Worm (Caenorhabditis elegans) whole organism, mixed stage, embryonic: ENCODE measurements around the gene zip-10.

ENCODE experiments used
- blmp-1 ChIP-seq: fragments of 150-350 bp; optimal IDR thresholded peaks from 2 replicates; lab custom pipeline; 2014; ENCODE audit warnings: missing biosample characterization, missing genetic modification characterization
- ceh-39 ChIP-seq: fragments of 150-350 bp; optimal IDR thresholded peaks from 2 replicates; lab custom pipeline; 2014; ENCODE audit warnings: missing biosample characterization, missing genetic modification characterization
- ceh-83 ChIP-seq: fragments of 200-800 bp; sonication (Bioruptor generic); optimal IDR thresholded peaks from 2 replicates; lab custom pipeline; 2018; ENCODE audit warnings: mild to moderate bottlenecking, missing genetic modification characterization, missing compliant biosample characterization
- ces-1 ChIP-seq: fragments of 150-350 bp; optimal IDR thresholded peaks from 2 replicates; lab custom pipeline; 2014; ENCODE audit warnings: missing biosample characterization, missing genetic modification reagents, missing genetic modification characterization
- cnd-1 ChIP-seq: fragments of 200-800 bp; sonication (Bioruptor generic); optimal IDR thresholded peaks from 2 replicates; lab custom pipeline; 2018; ENCODE audit warnings: mild to moderate bottlenecking, missing genetic modification characterization, missing compliant biosample characterization
- drap-1 ChIP-seq: fragments of 200-800 bp; sonication (Bioruptor generic); optimal IDR thresholded peaks from 3 replicates; lab custom pipeline; 2018; ENCODE audit warnings: mild to moderate bottlenecking, missing genetic modification characterization, missing compliant biosample characterization
- elt-1 ChIP-seq: sonication (generic microtip); optimal IDR thresholded peaks from 2 replicates; lab custom pipeline; 2017; ENCODE audit warnings: missing genetic modification characterization, mild to moderate bottlenecking, missing compliant biosample characterization, antibody characterized with exemption, moderate library complexity, borderline replicate concordance; ENCODE audit not compliant: insufficient read depth
- elt-3 ChIP-seq: fragments of 150-350 bp; optimal IDR thresholded peaks from 2 replicates; lab custom pipeline; 2014; ENCODE audit warnings: missing biosample characterization, missing genetic modification characterization
- flh-1 ChIP-seq: fragments of 200-800 bp; sonication (Bioruptor generic); optimal IDR thresholded peaks from 2 replicates; lab custom pipeline; 2018; ENCODE audit warnings: mild to moderate bottlenecking, missing genetic modification characterization, moderate library complexity, missing compliant biosample characterization
- ham-2 ChIP-seq: fragments of 200-800 bp; sonication (Bioruptor generic); optimal IDR thresholded peaks from 2 replicates; lab custom pipeline; 2018; ENCODE audit warnings: mild to moderate bottlenecking, missing genetic modification characterization, missing compliant biosample characterization
- hlh-1 ChIP-seq: fragments of 150-350 bp; optimal IDR thresholded peaks from 2 replicates; lab custom pipeline; 2014; ENCODE audit warnings: missing biosample characterization, missing genetic modification reagents, missing genetic modification characterization
- lin-13 ChIP-seq: fragments of 150-350 bp; optimal IDR thresholded peaks from 2 replicates; lab custom pipeline; 2014; ENCODE audit warnings: missing biosample characterization, missing genetic modification characterization
- lin-32 ChIP-seq: fragments of 200-800 bp; sonication (Bioruptor generic); optimal IDR thresholded peaks from 2 replicates; lab custom pipeline; 2018; ENCODE audit warnings: mild to moderate bottlenecking, missing genetic modification characterization, missing compliant biosample characterization
- lsy-2 ChIP-seq: fragments of 150-350 bp; optimal IDR thresholded peaks from 2 replicates; lab custom pipeline; 2014; ENCODE audit warnings: missing biosample characterization, missing genetic modification characterization
- mab-5 ChIP-seq: fragments of 150-350 bp; optimal IDR thresholded peaks from 2 replicates; lab custom pipeline; 2014; ENCODE audit warnings: missing biosample characterization, missing genetic modification characterization
- mep-1 ChIP-seq: fragments of 150-350 bp; optimal IDR thresholded peaks from 2 replicates; lab custom pipeline; 2017; ENCODE audit warnings: missing biosample characterization, missing genetic modification reagents, missing genetic modification characterization, inconsistent platforms
- mls-2 ChIP-seq: sonication (generic microtip); optimal IDR thresholded peaks from 2 replicates; lab custom pipeline; 2016; ENCODE audit warnings: mild to moderate bottlenecking, missing genetic modification characterization, moderate library complexity, missing compliant biosample characterization
- nhr-12 ChIP-seq: fragments of 150-350 bp; optimal IDR thresholded peaks from 2 replicates; lab custom pipeline; 2014; ENCODE audit warnings: missing biosample characterization, missing genetic modification characterization
- nhr-2 ChIP-seq: fragments of 150-350 bp; optimal IDR thresholded peaks from 2 replicates; lab custom pipeline; 2014; ENCODE audit warnings: missing biosample characterization, missing genetic modification characterization
- nhr-237 ChIP-seq: fragments of 150-350 bp; optimal IDR thresholded peaks from 2 replicates; lab custom pipeline; 2014; ENCODE audit warnings: missing biosample characterization, missing genetic modification characterization
- nhr-28 ChIP-seq: fragments of 150-350 bp; optimal IDR thresholded peaks from 2 replicates; lab custom pipeline; 2014; ENCODE audit warnings: missing biosample characterization, missing genetic modification characterization
- nhr-76 ChIP-seq: sonication (generic microtip); optimal IDR thresholded peaks from 2 replicates; lab custom pipeline; 2017; ENCODE audit warnings: missing biosample characterization, missing genetic modification characterization
- pha-4 ChIP-seq: fragments of 150-350 bp; optimal IDR thresholded peaks from 2 replicates; lab custom pipeline; 2018; ENCODE audit warnings: missing biosample characterization, missing genetic modification reagents, missing genetic modification characterization
- sem-2 ChIP-seq: fragments of 200-800 bp; sonication (Bioruptor generic); optimal IDR thresholded peaks from 2 replicates; lab custom pipeline; 2018; ENCODE audit warnings: mild to moderate bottlenecking, missing genetic modification characterization, missing compliant biosample characterization
- snpc-4 ChIP-seq: fragments of 150-350 bp; optimal IDR thresholded peaks from 2 replicates; lab custom pipeline; 2014; ENCODE audit warnings: missing biosample characterization, missing genetic modification characterization
- sptf-1 ChIP-seq: sonication (generic microtip); optimal IDR thresholded peaks from 2 replicates; lab custom pipeline; 2017; ENCODE audit warnings: mild to moderate bottlenecking, missing genetic modification characterization, moderate library complexity, missing compliant biosample characterization
- tbx-8 ChIP-seq: fragments of 200-800 bp; sonication (Bioruptor generic); optimal IDR thresholded peaks from 2 replicates; lab custom pipeline; 2018; ENCODE audit warnings: mild to moderate bottlenecking, missing genetic modification characterization, moderate library complexity, missing compliant biosample characterization
- unc-120 ChIP-seq: sonication (generic microtip); optimal IDR thresholded peaks from 2 replicates; lab custom pipeline; 2017; ENCODE audit warnings: missing genetic modification characterization, missing compliant biosample characterization; ENCODE audit not compliant: poor library complexity, severe bottlenecking
- unc-39 ChIP-seq: fragments of 150-350 bp; optimal IDR thresholded peaks from 2 replicates; lab custom pipeline; 2014; ENCODE audit warnings: missing biosample characterization, missing genetic modification characterization
- zip-8 ChIP-seq: fragments of 150-350 bp; optimal IDR thresholded peaks from 2 replicates; lab custom pipeline; 2014; ENCODE audit warnings: missing biosample characterization, missing genetic modification characterization
- ztf-11 ChIP-seq: fragments of 150-350 bp; optimal IDR thresholded peaks from 2 replicates; lab custom pipeline; 2014; ENCODE audit warnings: missing biosample characterization, missing genetic modification characterization

zip-10 gene

DNA sequence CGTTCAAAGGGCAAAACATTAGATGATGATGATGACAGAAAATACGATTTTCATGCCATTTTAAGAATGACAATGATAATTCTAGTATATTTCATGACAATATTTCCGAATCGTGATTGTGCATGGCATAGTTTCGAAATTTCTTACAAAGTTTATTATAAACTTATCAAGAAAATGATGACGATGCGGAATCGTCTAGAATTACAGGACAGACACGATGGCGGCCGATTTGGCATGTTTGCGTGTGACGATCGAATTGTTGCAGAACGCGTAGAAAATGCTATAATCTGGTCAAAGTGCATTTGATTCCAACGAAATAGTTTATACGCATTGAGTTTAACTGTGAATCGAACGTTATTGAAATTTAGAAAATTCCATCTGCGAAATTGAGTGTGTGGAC, 1.3 kb downstream of the zip-10 start:
- TF ChIP-seq mls-2 (tag; lab: Kevin White, UChicago) (no peak), tbx-8 (GFP tag; lab: Kevin White, UChicago) (no peak), ham-2 (GFP tag; lab: Kevin White, UChicago) (no peak), mep-1 (no peak), elt-1 (tag; lab: Kevin White, UChicago) (no peak), flh-1 (GFP tag; lab: Kevin White, UChicago) (no peak), drap-1 (GFP tag; lab: Kevin White, UChicago) (no peak)
- TF ChIP-seq, all 35 proteins: peak for 0

DNA sequence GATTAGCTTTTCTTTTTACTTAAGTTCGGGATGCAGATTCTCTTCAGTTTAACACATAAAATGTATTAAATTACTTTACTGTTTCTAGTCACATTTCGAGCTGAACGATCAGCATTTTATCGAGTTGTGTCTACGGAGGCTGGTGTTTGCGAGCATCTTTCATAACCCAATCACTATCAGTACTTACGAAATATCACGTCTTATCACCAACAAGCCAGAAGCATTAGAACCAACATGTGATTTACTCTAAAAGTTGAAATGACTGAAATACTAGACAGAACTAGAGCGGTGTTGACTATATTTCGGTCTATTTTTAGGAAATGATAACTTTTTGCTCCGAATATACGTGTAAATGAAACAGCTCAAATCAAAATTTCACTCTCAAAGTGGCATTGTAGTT, 2.1 kb downstream of the zip-10 start:
- no peak for TF ChIP-seq unc-120 (tag; lab: Kevin White, UChicago)
- no peak for TF ChIP-seq nhr-76 (tag; lab: Kevin White, UChicago)
- TF ChIP-seq drap-1 (GFP tag; lab: Kevin White, UChicago), result no peak
- TF ChIP-seq ceh-39 (tag; lab: Kevin White, UChicago), result no peak
- no peak for TF ChIP-seq flh-1 (GFP tag; lab: Kevin White, UChicago)
- TF ChIP-seq nhr-2 (tag; lab: Kevin White, UChicago), result no peak
- no peak for TF ChIP-seq ces-1 (GFP tag; lab: Kevin White, UChicago)
- TF ChIP-seq blmp-1, result no peak
- no peak for TF ChIP-seq ztf-11 (tag; lab: Kevin White, UChicago)
- TF ChIP-seq elt-3 (tag; lab: Kevin White, UChicago), result no peak
- no peak for TF ChIP-seq tbx-8 (GFP tag; lab: Kevin White, UChicago)
- no peak for TF ChIP-seq nhr-237 (tag; lab: Kevin White, UChicago)
- TF ChIP-seq snpc-4 (tag; lab: Kevin White, UChicago), result no peak
- no peak for TF ChIP-seq ceh-83 (GFP tag; lab: Kevin White, UChicago)
- TF ChIP-seq lin-13 (tag; lab: Kevin White, UChicago), result no peak
- TF ChIP-seq, all 35 proteins: peak for 0

DNA sequence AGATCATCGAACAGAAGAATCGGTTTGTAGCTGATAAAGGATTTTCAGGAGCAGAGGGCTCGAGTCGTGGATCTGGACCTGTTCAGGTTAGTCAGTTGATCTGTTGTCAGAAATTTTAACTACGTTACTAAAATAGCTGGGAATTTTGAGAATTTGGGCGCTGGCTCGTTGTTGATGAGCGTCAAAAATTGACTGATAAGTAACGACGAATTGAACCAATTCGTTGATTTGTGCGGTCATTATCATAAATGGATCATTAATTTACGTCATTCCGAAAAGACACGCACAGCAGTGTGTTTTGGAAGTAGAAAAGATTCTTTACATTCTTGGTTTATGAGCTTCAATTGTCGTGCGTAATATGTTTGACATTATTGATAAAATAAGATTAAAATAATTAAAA, 2.7 kb downstream of the zip-10 start:
- no peak for TF ChIP-seq ceh-39 (tag; lab: Kevin White, UChicago)
- TF ChIP-seq blmp-1, result no peak
- TF ChIP-seq pha-4 (tag; lab: Kevin White, UChicago), result no peak
- TF ChIP-seq nhr-76 (tag; lab: Kevin White, UChicago), result no peak
- TF ChIP-seq unc-39, result no peak
- no peak for TF ChIP-seq nhr-12 (tag; lab: Kevin White, UChicago)
- no peak for TF ChIP-seq lin-13 (tag; lab: Kevin White, UChicago)
- TF ChIP-seq lin-32 (GFP tag; lab: Kevin White, UChicago), result no peak
- no peak for TF ChIP-seq zip-8 (tag; lab: Kevin White, UChicago)
- TF ChIP-seq ztf-11 (tag; lab: Kevin White, UChicago), result no peak
- TF ChIP-seq, all 35 proteins: peak for 0

ce11 chrV:11645244-11645643, 5.3 kb downstream of the zip-10 start, which contains the start of gene skp-1:
skp-1 (plus strand) TSS chrV:11645481.
- no peak for TF ChIP-seq ceh-39 (tag; lab: Kevin White, UChicago)
- no peak for TF ChIP-seq nhr-28 (tag; lab: Kevin White, UChicago)
- TF ChIP-seq zip-8 (tag; lab: Kevin White, UChicago), result no peak
- TF ChIP-seq sem-2 (GFP tag; lab: Kevin White, UChicago), result no peak
- TF ChIP-seq elt-1 (tag; lab: Kevin White, UChicago), result no peak
- TF ChIP-seq unc-39, result no peak
- TF ChIP-seq ces-1 (GFP tag; lab: Kevin White, UChicago), result no peak
- no peak for TF ChIP-seq sptf-1
- no peak for TF ChIP-seq cnd-1
- TF ChIP-seq ceh-83 (GFP tag; lab: Kevin White, UChicago), result no peak
- no peak for TF ChIP-seq nhr-2 (tag; lab: Kevin White, UChicago)
- no peak for TF ChIP-seq hlh-1 (tag; lab: Kevin White, UChicago)
- TF ChIP-seq blmp-1, result no peak
- no peak for TF ChIP-seq ztf-11 (tag; lab: Kevin White, UChicago)
- no peak for TF ChIP-seq nhr-76 (tag; lab: Kevin White, UChicago)
- TF ChIP-seq snpc-4 (tag; lab: Kevin White, UChicago), result no peak
- TF ChIP-seq, all 35 proteins: peak for 0

ce11 chrV:11644166-11644565, 6.4 kb downstream of the zip-10 start, which contains the start of gene bir-1:
bir-1 (plus strand) TSS chrV:11644477.
- TF ChIP-seq tbx-8 (GFP tag; lab: Kevin White, UChicago), result no peak
- TF ChIP-seq nhr-237 (tag; lab: Kevin White, UChicago), result peak; percentile 30
- peak; percentile 76 for TF ChIP-seq ceh-39 (tag; lab: Kevin White, UChicago)
- TF ChIP-seq nhr-2 (tag; lab: Kevin White, UChicago), result peak; percentile 26
- peak; percentile 57 for TF ChIP-seq hlh-1 (tag; lab: Kevin White, UChicago)
- TF ChIP-seq mep-1, result peak; percentile 83
- peak; percentile 51 for TF ChIP-seq lsy-2 (tag; lab: Kevin White, UChicago)
- no peak for TF ChIP-seq sem-2 (GFP tag; lab: Kevin White, UChicago)
- no peak for TF ChIP-seq elt-1 (tag; lab: Kevin White, UChicago)
- TF ChIP-seq mab-5 (tag; lab: Kevin White, UChicago), result no peak
- peak; percentile 14 for TF ChIP-seq lin-13 (tag; lab: Kevin White, UChicago)
- TF ChIP-seq ces-1 (GFP tag; lab: Kevin White, UChicago), result peak; percentile 55
